Fruit fly (Drosophila melanogaster): ENCODE results near the gene Tao.

Gene Tao

dm6 chrX:19547382-19547781, 32.2 kb downstream of the Tao start, which contains the start of gene CG32532:
Gene CG32532, minus strand, starts transcription at chrX:19547482.
- no peak for TF ChIP-seq noc (tag; optimal IDR thresholded peaks at IDR 0.05)

dm6 chrX:19546658-19547038, 33.0 kb downstream of the Tao start:
- TF ChIP-seq noc (tag; optimal IDR thresholded peaks at IDR 0.05) = no peak

- TF ChIP-seq noc (tag; optimal IDR thresholded peaks at IDR 0.05) = no peak
These were observed 33.5 kb downstream of the Tao start for dm6 chrX:19545865-19546657.

- TF ChIP-seq noc (tag; optimal IDR thresholded peaks at IDR 0.05) = no peak
These were observed 44.2 kb downstream of the Tao start for dm6 chrX:19535394-19535793.

dm6 chrX:19531642-19532041, 48.0 kb downstream of the Tao start, which contains the start of gene CG12231:
Gene CG12231, minus strand, starts transcription at chrX:19531742.
- TF ChIP-seq noc (tag; optimal IDR thresholded peaks at IDR 0.05) = no peak

dm6 chrX:19522597-19522996, 57.0 kb downstream of the Tao start:
- TF ChIP-seq noc (tag; optimal IDR thresholded peaks at IDR 0.05) = no peak

dm6 chrX:19521753-19522383, 57.7 kb downstream of the Tao start, which contains the start of the genes Idh3a and CoRest:
Gene Idh3a, minus strand, starts transcription at chrX:19521810.
Gene CoRest, plus strand, starts transcription at chrX:19521929.
- no peak for TF ChIP-seq noc (tag; optimal IDR thresholded peaks at IDR 0.05)

- no peak for TF ChIP-seq noc (tag; optimal IDR thresholded peaks at IDR 0.05)
These were observed 58.7 kb downstream of the Tao start for dm6 chrX:19520888-19521287.

dm6 chrX:19520376-19520775, 59.2 kb downstream of the Tao start:
- no peak for TF ChIP-seq noc (tag; optimal IDR thresholded peaks at IDR 0.05)

All from whole organism, larva.